Worm (Caenorhabditis elegans): ENCODE measurements around the gene timm-17B.1.
A peak's percentile ranks its signal among the peaks of the same experiment; 100 is the strongest.

DNA sequence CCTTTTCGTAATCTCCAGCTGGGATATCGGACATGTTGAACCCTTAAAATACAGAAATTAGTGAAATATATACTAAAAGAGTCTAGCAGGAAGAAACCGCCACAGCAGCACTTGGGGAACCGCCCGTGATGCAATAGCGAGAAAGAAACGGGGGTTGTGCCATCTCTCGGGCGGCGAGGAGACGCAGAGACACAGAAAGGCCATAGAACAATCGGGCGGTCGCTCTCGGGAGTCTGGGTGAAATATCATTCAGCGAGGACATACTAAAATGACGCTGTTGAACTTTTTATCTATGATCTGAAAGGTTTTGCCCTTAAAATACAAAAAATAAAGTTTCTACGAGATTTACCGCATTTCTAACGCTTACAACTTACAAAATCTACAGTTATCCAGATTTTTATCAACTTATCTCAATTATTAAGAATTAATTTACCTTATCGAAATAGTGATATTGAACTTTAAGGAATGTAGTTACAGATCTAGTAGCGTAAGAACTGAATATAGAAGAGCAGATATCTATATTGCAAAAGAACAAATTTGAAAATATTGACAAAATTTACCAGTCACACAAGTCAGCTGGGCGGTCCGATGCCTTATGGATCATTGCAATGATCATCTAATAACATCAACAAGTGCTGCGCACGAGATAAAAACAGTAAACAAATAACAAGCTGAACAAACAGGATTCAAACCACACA, 3.3 kb upstream of the timm-17B.1 start, which contains the start of gene cyc-2.1:
- TF ChIP-seq skn-1 (tag; optimal IDR thresholded peaks at IDR 0.05) (peak; percentile 18), daf-12 (tag; optimal IDR thresholded peaks at IDR 0.05) (no peak), nhr-76 (tag; optimal IDR thresholded peaks at IDR 0.05) (no peak), nhr-237 (tag; optimal IDR thresholded peaks at IDR 0.05) (no peak), nhr-28 (tag; optimal IDR thresholded peaks at IDR 0.05) (no peak), ZK546.5 (tag; optimal IDR thresholded peaks at IDR 0.05) (no peak), snpc-4 (tag; optimal IDR thresholded peaks at IDR 0.05) (no peak), nhr-25 (tag; optimal IDR thresholded peaks at IDR 0.05) (peak; percentile 62), tbx-2 (tag; optimal IDR thresholded peaks at IDR 0.05) (no peak), nhr-12 (tag; optimal IDR thresholded peaks at IDR 0.05) (no peak), ztf-4 (tag; optimal IDR thresholded peaks at IDR 0.05) (no peak), zag-1 (tag; optimal IDR thresholded peaks at IDR 0.05) (no peak), nhr-11 (tag; optimal IDR thresholded peaks at IDR 0.05) (no peak), ama-1 (optimal IDR thresholded peaks at IDR 0.05) (peak; percentile 84)

All from whole organism, L3 larva.